Fruit fly (Drosophila melanogaster) whole organism, embryonic: ENCODE results near the gene CG9630.

Source experiments
- Ada2b ChIP-seq: fragments of 200-800 bp; sonication (Bioruptor generic); IDR thresholded peaks from 2 replicates; pipeline ENCODE4 v1.3.6; 2022; ENCODE audit warnings: missing biosample characterization, missing genetic modification characterization
- Adf1 ChIP-seq: fragments of 200-800 bp; sonication (Bioruptor generic); IDR thresholded peaks from 2 replicates; pipeline ENCODE4 v1.3.6; 2022; ENCODE audit warnings: missing biosample characterization, missing genetic modification characterization
- Asciz ChIP-seq: fragments of 200-800 bp; sonication (Bioruptor generic); optimal IDR thresholded peaks from 2 replicates; lab custom pipeline; 2017; ENCODE audit warnings: missing biosample characterization, mild to moderate bottlenecking, missing genetic modification characterization, missing genetic modification reagents
- Blimp-1 ChIP-seq: fragments of 200-800 bp; sonication (Bioruptor generic); optimal IDR thresholded peaks from 3 replicates; lab custom pipeline; 2018; ENCODE audit warnings: missing biosample characterization, missing genetic modification characterization, mild to moderate bottlenecking, moderate library complexity, missing genetic modification reagents
- CG10267 ChIP-seq: fragments of 200-800 bp; sonication (Bioruptor generic); optimal IDR thresholded peaks from 2 replicates; lab custom pipeline; 2018; ENCODE audit warnings: missing biosample characterization, mild to moderate bottlenecking, missing genetic modification characterization, moderate library complexity
- CG10366 ChIP-seq: fragments of 200-800 bp; sonication (Bioruptor generic); IDR thresholded peaks from 2 replicates; pipeline ENCODE4 v1.3.6; 2022; ENCODE audit warnings: missing biosample characterization, missing genetic modification characterization
- CG11247 ChIP-seq: fragments of 200-800 bp; sonication (Bioruptor generic); IDR thresholded peaks from 2 replicates; pipeline ENCODE4 v1.3.6; 2022; ENCODE audit warnings: missing biosample characterization, missing genetic modification characterization
- CG12155 ChIP-seq: fragments of 200-800 bp; sonication (Bioruptor generic); optimal IDR thresholded peaks from 3 replicates; lab custom pipeline; 2016; ENCODE audit warnings: missing biosample characterization, missing genetic modification characterization
- CG14050 ChIP-seq: fragments of 200-800 bp; sonication (Bioruptor generic); IDR thresholded peaks from 3 replicates; pipeline ENCODE4 v1.3.6; 2022; ENCODE audit warnings: missing biosample characterization, missing genetic modification characterization
- CG16779 ChIP-seq: fragments of 200-800 bp; sonication (Bioruptor generic); IDR thresholded peaks from 2 replicates; pipeline ENCODE4 v1.3.6; 2022; ENCODE audit warnings: missing biosample characterization, missing genetic modification characterization
- CG17912 ChIP-seq: fragments of 200-800 bp; sonication (Bioruptor generic); optimal IDR thresholded peaks from 2 replicates; lab custom pipeline; 2018; ENCODE audit warnings: missing biosample characterization, mild to moderate bottlenecking, missing genetic modification characterization
- CG2678 ChIP-seq: fragments of 200-800 bp; sonication (Bioruptor generic); optimal IDR thresholded peaks from 3 replicates; lab custom pipeline; 2019; ENCODE audit warnings: missing biosample characterization, mild to moderate bottlenecking, missing genetic modification characterization, moderate library complexity
- CG3065 ChIP-seq: fragments of 200-800 bp; sonication (Bioruptor generic); optimal IDR thresholded peaks from 2 replicates; lab custom pipeline; 2016; ENCODE audit warnings: missing biosample characterization, missing genetic modification characterization
- CG32532 ChIP-seq: fragments of 200-800 bp; sonication (Bioruptor generic); IDR thresholded peaks from 2 replicates; pipeline ENCODE4 v1.3.6; 2022; ENCODE audit warnings: missing biosample characterization, missing genetic modification characterization
- CG43689 ChIP-seq: fragments of 200-800 bp; sonication (Bioruptor generic); IDR thresholded peaks from 2 replicates; pipeline ENCODE4 v1.3.6; 2022; ENCODE audit warnings: missing biosample characterization, missing genetic modification characterization
- CG6175 ChIP-seq: fragments of 200-800 bp; sonication (Bioruptor generic); IDR thresholded peaks from 3 replicates; pipeline ENCODE4 v1.3.6; 2022; ENCODE audit warnings: missing biosample characterization, missing genetic modification characterization
- CG8281 ChIP-seq: fragments of 200-800 bp; sonication (Bioruptor generic); optimal IDR thresholded peaks from 2 replicates; lab custom pipeline; 2018; ENCODE audit warnings: missing biosample characterization, mild to moderate bottlenecking, missing genetic modification characterization, moderate library complexity
- CG8388 ChIP-seq: fragments of 200-800 bp; sonication (Bioruptor generic); optimal IDR thresholded peaks from 2 replicates; lab custom pipeline; 2019; ENCODE audit warnings: missing biosample characterization, mild to moderate bottlenecking, missing genetic modification characterization, moderate library complexity
- CG9215 ChIP-seq: fragments of 200-800 bp; sonication (Bioruptor generic); IDR thresholded peaks from 2 replicates; pipeline ENCODE4 v1.3.6; 2022; ENCODE audit warnings: missing biosample characterization, missing genetic modification characterization
- CG9727 ChIP-seq: fragments of 200-800 bp; sonication (Bioruptor generic); optimal IDR thresholded peaks from 3 replicates; lab custom pipeline; 2017; ENCODE audit warnings: missing biosample characterization, mild to moderate bottlenecking, missing genetic modification characterization
- Chrac-16 ChIP-seq: fragments of 200-800 bp; sonication (Bioruptor generic); optimal IDR thresholded peaks from 3 replicates; lab custom pipeline; 2016; ENCODE audit warnings: missing biosample characterization, missing genetic modification characterization
- Dek ChIP-seq: fragments of 200-800 bp; sonication (Bioruptor generic); optimal IDR thresholded peaks from 3 replicates; lab custom pipeline; 2019; ENCODE audit warnings: missing biosample characterization, mild to moderate bottlenecking, missing genetic modification characterization, moderate library complexity
- Hr78 ChIP-seq, 2 experiments: fragments of 200-800 bp in 1 of 2; fragments of >200 bp in 1 of 2; sonication (Bioruptor generic) in 1 of 2; optimal IDR thresholded peaks; 2 replicates each; lab custom pipeline; 2017 to 2019; ENCODE audit warnings: missing biosample characterization in 2 of 2, missing genetic modification characterization in 2 of 2, mild to moderate bottlenecking in 1 of 2, moderate library complexity in 1 of 2
- Lim3 ChIP-seq: fragments of 200-800 bp; sonication (Bioruptor generic); IDR thresholded peaks from 2 replicates; pipeline ENCODE4 v1.3.6; 2022; ENCODE audit warnings: missing biosample characterization, missing genetic modification characterization
- Med ChIP-seq: fragments of 200-800 bp; sonication (Bioruptor generic); peaks from one replicate; lab custom pipeline; 2016; ENCODE audit warnings: missing biosample characterization, missing genetic modification characterization, mild to moderate bottlenecking, inconsistent platforms, moderate library complexity
- NC2β ChIP-seq: fragments of 200-800 bp; sonication (Bioruptor generic); optimal IDR thresholded peaks from 2 replicates; lab custom pipeline; 2016; ENCODE audit warnings: missing biosample characterization, missing genetic modification characterization
- PHDP ChIP-seq: fragments of 200-800 bp; sonication (Bioruptor generic); optimal IDR thresholded peaks from 3 replicates; lab custom pipeline; 2018; ENCODE audit warnings: missing biosample characterization, mild to moderate bottlenecking, missing genetic modification characterization, moderate library complexity
- Sox102F ChIP-seq: fragments of 200-800 bp; sonication (Bioruptor generic); optimal IDR thresholded peaks from 2 replicates; lab custom pipeline; 2018; ENCODE audit warnings: missing biosample characterization, mild to moderate bottlenecking, missing genetic modification characterization, moderate library complexity
- Vsx1 ChIP-seq: fragments of 200-800 bp; sonication (Bioruptor generic); optimal IDR thresholded peaks from 2 replicates; lab custom pipeline; 2017; ENCODE audit warnings: missing biosample characterization, mild to moderate bottlenecking, missing genetic modification characterization, missing genetic modification reagents
- Xrp1 ChIP-seq: fragments of 200-800 bp; sonication (Bioruptor generic); IDR thresholded peaks from 2 replicates; pipeline ENCODE4 v1.3.6; 2022; ENCODE audit warnings: missing biosample characterization, missing genetic modification characterization
- bbx ChIP-seq: fragments of 200-800 bp; sonication (Bioruptor generic); IDR thresholded peaks from 2 replicates; pipeline ENCODE4 v1.3.6; 2022; ENCODE audit warnings: missing biosample characterization, missing genetic modification characterization; ENCODE audit not compliant: partially characterized antibody
- dmrt99B ChIP-seq: fragments of 200-800 bp; sonication (Bioruptor generic); optimal IDR thresholded peaks from 2 replicates; lab custom pipeline; 2018; ENCODE audit warnings: missing biosample characterization, mild to moderate bottlenecking, missing genetic modification characterization, moderate library complexity
- fd96Cb ChIP-seq: fragments of 200-800 bp; sonication (Bioruptor generic); optimal IDR thresholded peaks from 2 replicates; lab custom pipeline; 2018; ENCODE audit warnings: missing biosample characterization, mild to moderate bottlenecking, missing genetic modification characterization, moderate library complexity
- gcm ChIP-seq: fragments of 200-800 bp; sonication (Bioruptor generic); optimal IDR thresholded peaks from 2 replicates; lab custom pipeline; 2019; ENCODE audit warnings: missing biosample characterization, mild to moderate bottlenecking, missing genetic modification characterization, moderate library complexity
- gem ChIP-seq: fragments of 200-800 bp; sonication (Bioruptor generic); optimal IDR thresholded peaks from 2 replicates; lab custom pipeline; 2019; ENCODE audit warnings: missing biosample characterization, mild to moderate bottlenecking, missing genetic modification characterization, moderate library complexity
- gfzf ChIP-seq: fragments of 200-800 bp; sonication (Bioruptor generic); optimal IDR thresholded peaks from 2 replicates; lab custom pipeline; 2016; ENCODE audit warnings: missing biosample characterization, mild to moderate bottlenecking, missing genetic modification characterization, moderate library complexity
- gsb ChIP-seq: fragments of 200-800 bp; sonication (Bioruptor generic); IDR thresholded peaks from 2 replicates; pipeline ENCODE4 v1.3.6; 2022; ENCODE audit warnings: missing biosample characterization, missing genetic modification characterization
- klu ChIP-seq: fragments of 200-800 bp; sonication (Bioruptor generic); IDR thresholded peaks from 2 replicates; pipeline ENCODE4 v1.3.6; 2022; ENCODE audit warnings: missing biosample characterization, missing genetic modification characterization
- nmo ChIP-seq: fragments of 200-800 bp; sonication (Bioruptor generic); optimal IDR thresholded peaks from 2 replicates; lab custom pipeline; 2018; ENCODE audit warnings: missing biosample characterization, mild to moderate bottlenecking, missing genetic modification characterization, moderate library complexity
- phol ChIP-seq: fragments of 200-800 bp; sonication (Bioruptor generic); optimal IDR thresholded peaks from 3 replicates; lab custom pipeline; 2018; ENCODE audit warnings: missing biosample characterization, mild to moderate bottlenecking, missing genetic modification characterization, moderate library complexity
- salm ChIP-seq: fragments of 200-800 bp; sonication (Bioruptor generic); optimal IDR thresholded peaks from 2 replicates; lab custom pipeline; 2018; ENCODE audit warnings: missing biosample characterization, mild to moderate bottlenecking, missing genetic modification characterization
- sens ChIP-seq: fragments of 200-800 bp; sonication (Bioruptor generic); peaks from one replicate; lab custom pipeline; 2016; ENCODE audit warnings: missing biosample characterization, missing genetic modification characterization
- trem ChIP-seq: fragments of 200-800 bp; optimal IDR thresholded peaks from 3 replicates; lab custom pipeline; 2019; ENCODE audit warnings: missing biosample characterization, mild to moderate bottlenecking, missing genetic modification characterization, moderate library complexity
- ttk ChIP-seq: fragments of 200-800 bp; sonication (Bioruptor generic); IDR thresholded peaks from 2 replicates; pipeline ENCODE4 v2.1.2; 2022; ENCODE audit warnings: missing biosample characterization, missing genetic modification characterization
- wek ChIP-seq: fragments of 200-800 bp; sonication (Bioruptor generic); optimal IDR thresholded peaks from 3 replicates; lab custom pipeline; 2018; ENCODE audit warnings: missing biosample characterization, mild to moderate bottlenecking, missing genetic modification characterization, moderate library complexity
- zfh1 ChIP-seq: fragments of 200-800 bp; sonication (Bioruptor generic); IDR thresholded peaks from 3 replicates; pipeline ENCODE4 v1.3.6; 2022; ENCODE audit warnings: missing biosample characterization, missing genetic modification characterization

Gene CG9630

DNA sequence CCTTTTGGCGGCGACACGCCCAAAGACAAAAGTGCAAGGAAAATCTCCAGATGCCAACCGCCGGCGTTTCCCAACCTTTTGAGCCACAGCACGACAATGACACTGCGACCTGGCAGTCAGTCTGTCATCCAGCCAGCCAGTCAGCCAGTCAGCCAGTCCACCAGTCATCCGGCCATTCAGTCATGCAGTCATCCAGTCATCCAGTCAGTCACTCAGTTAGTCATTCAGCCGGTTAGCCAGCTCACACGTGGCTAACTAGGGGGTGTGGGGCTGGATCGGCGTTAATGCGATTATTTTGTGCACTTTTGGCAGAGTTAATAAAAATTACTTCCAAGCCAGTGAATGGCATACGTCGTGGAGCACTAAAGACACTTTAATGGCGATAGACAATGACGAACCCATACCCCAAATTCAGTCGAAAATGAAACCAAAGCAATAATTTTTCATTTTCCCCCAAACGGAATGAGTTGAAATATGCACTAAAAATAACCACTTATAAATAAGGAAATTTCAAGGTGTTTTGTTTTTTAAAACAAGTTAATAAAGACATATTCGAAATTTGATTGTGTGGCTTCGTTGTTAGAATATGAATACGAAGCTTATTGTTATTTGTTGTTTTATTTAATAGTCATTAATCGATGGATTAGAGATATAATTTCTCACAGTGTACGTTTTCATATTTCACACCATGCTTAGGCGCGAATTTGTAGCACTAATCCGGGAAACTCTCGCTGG is 44.8 kb downstream of the CG9630 start (continued):
- TF ChIP-seq CG9215 = no peak
- peak; percentile 15 for TF ChIP-seq Asciz (GFP tag; lab: Kevin White, UChicago)
- no peak for TF ChIP-seq CG12155 (GFP tag; lab: Kevin White, UChicago)
- peak; percentile 15 for TF ChIP-seq CG10267 (tag; lab: Kevin White, UChicago)
- no peak for TF ChIP-seq Chrac-16 (GFP tag; lab: Kevin White, UChicago)
- no peak for TF ChIP-seq Hr78 (GFP tag; optimal IDR thresholded peaks at IDR 0.05; lab: Kevin White, UChicago)
- no peak for TF ChIP-seq wek (GFP tag; lab: Kevin White, UChicago)
- TF ChIP-seq Lim3 (GFP tag; lab: Robert Waterston, UW) = no peak
- no peak for TF ChIP-seq NC2β (GFP tag; lab: Kevin White, UChicago)
- TF ChIP-seq Xrp1 (GFP tag; lab: Robert Waterston, UW) = peak; percentile 61
- no peak for TF ChIP-seq gfzf (GFP tag; lab: Kevin White, UChicago)
- 0 out of 2 replicates have a peak, but pooled peaks have one; percentile 4 for TF ChIP-seq klu (GFP tag; lab: Robert Waterston, UW)
- peak; percentile 57 for TF ChIP-seq gem (tag; lab: Kevin White, UChicago)
- no peak for TF ChIP-seq Vsx1 (GFP tag; lab: Kevin White, UChicago)
- TF ChIP-seq sens (GFP tag; lab: Kevin White, UChicago) = peak; percentile 73
- no peak for TF ChIP-seq CG17912 (GFP tag; lab: Kevin White, UChicago)
- TF ChIP-seq CG9727 (GFP tag; lab: Kevin White, UChicago) = peak; percentile 11
- TF ChIP-seq trem (tag; lab: Kevin White, UChicago) = peak; percentile 16
- peak; percentile 4 for TF ChIP-seq fd96Cb (tag; lab: Kevin White, UChicago)
- no peak for TF ChIP-seq bbx
- 0 out of 2 replicates have a peak, but pooled peaks have one; percentile 37 for TF ChIP-seq ttk
- peak; percentile 41 for TF ChIP-seq dmrt99B (tag; lab: Kevin White, UChicago)
- no peak for TF ChIP-seq CG11247 (GFP tag; lab: Robert Waterston, UW)
- no peak for TF ChIP-seq gcm (GFP tag; lab: Kevin White, UChicago)
- TF ChIP-seq Blimp-1 (GFP tag; lab: Kevin White, UChicago) = peak; percentile 31
- no peak for TF ChIP-seq Adf1 (GFP tag; lab: Robert Waterston, UW)
- no peak for TF ChIP-seq Dek (tag; lab: Kevin White, UChicago)
- TF ChIP-seq CG2678 (tag; lab: Kevin White, UChicago) = peak; percentile 20
- TF ChIP-seq Med (GFP tag; lab: Kevin White, UChicago) = peak; percentile 29
- no peak for TF ChIP-seq CG32532 (GFP tag; lab: Robert Waterston, UW)
- no peak for TF ChIP-seq Ada2b (GFP tag; lab: Robert Waterston, UW)
- no peak for TF ChIP-seq gsb (GFP tag; lab: Robert Waterston, UW)
- no peak for TF ChIP-seq salm (tag; lab: Kevin White, UChicago)
- TF ChIP-seq CG16779 (GFP tag; lab: Robert Waterston, UW) = no peak
- peak; percentile 15 for TF ChIP-seq PHDP
- TF ChIP-seq CG8281 = peak; percentile 95
- TF ChIP-seq phol = peak; percentile 30
- TF ChIP-seq Sox102F (GFP tag; lab: Kevin White, UChicago) = peak; percentile 30
- no peak for TF ChIP-seq zfh1 (GFP tag; lab: Robert Waterston, UW)
- TF ChIP-seq CG10366 (GFP tag; lab: Robert Waterston, UW) = no peak
- no peak for TF ChIP-seq CG43689 (GFP tag; lab: Robert Waterston, UW)
- peak; percentile 12 for TF ChIP-seq nmo (GFP tag; lab: Kevin White, UChicago)
- TF ChIP-seq CG14050 (GFP tag; lab: Robert Waterston, UW) = no peak
- peak; percentile 6 for TF ChIP-seq CG8388 (GFP tag; lab: Kevin White, UChicago)
- no peak for TF ChIP-seq CG3065 (GFP tag; lab: Kevin White, UChicago)
- TF ChIP-seq CG6175 (GFP tag; lab: Robert Waterston, UW) = no peak
